Fruit fly (Drosophila melanogaster) whole organism: ENCODE data around the gene CG33791.

Experiments used
- psq ChIP-seq: fragments of >200 bp; optimal IDR thresholded peaks from 2 replicates; lab custom pipeline; 2017
- usp ChIP-seq: fragments of >200 bp; optimal IDR thresholded peaks from 2 replicates; lab custom pipeline; 2017; ENCODE audit warnings: missing biosample characterization, missing genetic modification characterization, mixed read lengths

DNA sequence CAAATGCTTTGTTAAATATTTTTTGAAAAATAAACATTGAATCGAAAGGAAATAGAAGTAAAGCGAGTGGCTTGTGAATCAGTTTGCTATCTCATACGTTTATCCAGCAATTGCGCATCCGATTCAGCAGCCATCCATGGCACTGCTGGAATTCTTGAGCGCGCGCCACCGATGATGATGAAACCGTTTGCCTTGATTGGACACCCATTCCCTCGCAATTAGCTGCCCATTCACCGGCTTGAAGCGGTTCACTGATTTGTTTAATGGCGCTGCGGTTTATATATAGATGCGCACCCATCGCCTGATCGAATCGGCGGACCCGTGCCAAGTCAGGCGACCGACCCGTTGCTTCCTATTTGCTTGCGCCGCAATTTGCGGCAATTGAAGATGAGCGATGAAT lies 49.6 kb upstream of the CG33791 start, which contains the start of gene Pcyt2:
- TF ChIP-seq psq (lab: Kevin White, UChicago) (no peak), usp (GFP tag; lab: Kevin White, UChicago) (no peak)
